Fruit fly (Drosophila melanogaster) whole organism, adult: Measurements from ENCODE around the gene Cad96Cb.

Source experiments
- CG11617 ChIP-seq: fragments of 200-800 bp; sonication (Bioruptor generic); optimal IDR thresholded peaks from 2 replicates; lab custom pipeline; 2017; ENCODE audit warnings: mild to moderate bottlenecking, missing biosample characterization, missing genetic modification reagents, missing genetic modification characterization
- CG12768 ChIP-seq: fragments of 200-800 bp; sonication (Bioruptor generic); optimal IDR thresholded peaks from 2 replicates; lab custom pipeline; 2017; ENCODE audit warnings: missing biosample characterization, missing genetic modification characterization, mild to moderate bottlenecking, moderate library complexity, missing genetic modification reagents
- CG14711 ChIP-seq: fragments of 200-800 bp; sonication (Bioruptor generic); optimal IDR thresholded peaks from 2 replicates; lab custom pipeline; 2018; ENCODE audit warnings: missing biosample characterization, mild to moderate bottlenecking, missing genetic modification characterization, moderate library complexity
- CG1620 ChIP-seq: fragments of 200-800 bp; sonication (Bioruptor generic); optimal IDR thresholded peaks from 2 replicates; lab custom pipeline; 2016; ENCODE audit warnings: missing biosample characterization, missing genetic modification characterization
- CG33017 ChIP-seq: fragments of 200-800 bp; sonication (Bioruptor generic); optimal IDR thresholded peaks from 2 replicates; lab custom pipeline; 2018; ENCODE audit warnings: missing biosample characterization, mild to moderate bottlenecking, missing genetic modification characterization, moderate library complexity
- CG5204 ChIP-seq: fragments of 200-800 bp; sonication (Bioruptor generic); optimal IDR thresholded peaks from 2 replicates; lab custom pipeline; 2016; ENCODE audit warnings: missing biosample characterization, missing genetic modification characterization
- CG7045 ChIP-seq: fragments of 200-800 bp; sonication (Bioruptor generic); optimal IDR thresholded peaks from 2 replicates; lab custom pipeline; 2017; ENCODE audit warnings: missing biosample characterization, mild to moderate bottlenecking, missing genetic modification characterization
- CG7101 ChIP-seq: fragments of 200-800 bp; sonication (Bioruptor generic); optimal IDR thresholded peaks from 2 replicates; lab custom pipeline; 2018; ENCODE audit warnings: missing biosample characterization, mild to moderate bottlenecking, missing genetic modification characterization, moderate library complexity
- Clk ChIP-seq: fragments of 200-800 bp; sonication (Bioruptor generic); optimal IDR thresholded peaks from 2 replicates; lab custom pipeline; 2017; ENCODE audit warnings: missing biosample characterization, missing genetic modification characterization
- Crg-1 ChIP-seq: fragments of 200-800 bp; sonication (Bioruptor generic); optimal IDR thresholded peaks from 2 replicates; lab custom pipeline; 2016; ENCODE audit warnings: missing biosample characterization, missing genetic modification characterization
- Hr96 ChIP-seq: fragments of 200-800 bp; sonication (Bioruptor generic); optimal IDR thresholded peaks from 2 replicates; lab custom pipeline; 2016; ENCODE audit warnings: missing biosample characterization, missing genetic modification characterization
- Mnt ChIP-seq: fragments of 200-800 bp; sonication (Bioruptor generic); optimal IDR thresholded peaks from 2 replicates; lab custom pipeline; 2016; ENCODE audit warnings: missing biosample characterization, mild to moderate bottlenecking, missing genetic modification characterization
- bab1 ChIP-seq: fragments of 200-800 bp; sonication (Bioruptor generic); optimal IDR thresholded peaks from 3 replicates; lab custom pipeline; 2019; ENCODE audit warnings: missing biosample characterization, mild to moderate bottlenecking, missing genetic modification characterization, moderate library complexity
- cic ChIP-seq: fragments of 200-800 bp; sonication (Bioruptor generic); optimal IDR thresholded peaks from 2 replicates; lab custom pipeline; 2017; ENCODE audit warnings: missing biosample characterization, mild to moderate bottlenecking, missing genetic modification characterization, moderate library complexity
- cnc ChIP-seq, 2 experiments: fragments of >200 bp; optimal IDR thresholded peaks; 2 replicates each; lab custom pipeline; 2017
- kay ChIP-seq: fragments of 200-800 bp; sonication (Bioruptor generic); peaks from one replicate; lab custom pipeline; 2016; ENCODE audit warnings: missing biosample characterization, missing genetic modification characterization, borderline replicate concordance
- ovo ChIP-seq: fragments of 200-800 bp; sonication (Bioruptor generic); optimal IDR thresholded peaks from 2 replicates; lab custom pipeline; 2016; ENCODE audit warnings: missing biosample characterization, missing genetic modification characterization
- pad ChIP-seq: fragments of 200-800 bp; sonication (Bioruptor generic); optimal IDR thresholded peaks from 3 replicates; lab custom pipeline; 2017; ENCODE audit warnings: missing biosample characterization, missing genetic modification characterization, mild to moderate bottlenecking, moderate library complexity, missing genetic modification reagents
- tj ChIP-seq: fragments of 200-800 bp; sonication (Bioruptor generic); optimal IDR thresholded peaks from 3 replicates; lab custom pipeline; 2017; ENCODE audit warnings: missing biosample characterization, mild to moderate bottlenecking, missing genetic modification characterization, moderate library complexity
- toe ChIP-seq: fragments of 200-800 bp; sonication (Bioruptor generic); optimal IDR thresholded peaks from 2 replicates; lab custom pipeline; 2016; ENCODE audit warnings: missing biosample characterization, missing genetic modification characterization

Cad96Cb gene

DNA sequence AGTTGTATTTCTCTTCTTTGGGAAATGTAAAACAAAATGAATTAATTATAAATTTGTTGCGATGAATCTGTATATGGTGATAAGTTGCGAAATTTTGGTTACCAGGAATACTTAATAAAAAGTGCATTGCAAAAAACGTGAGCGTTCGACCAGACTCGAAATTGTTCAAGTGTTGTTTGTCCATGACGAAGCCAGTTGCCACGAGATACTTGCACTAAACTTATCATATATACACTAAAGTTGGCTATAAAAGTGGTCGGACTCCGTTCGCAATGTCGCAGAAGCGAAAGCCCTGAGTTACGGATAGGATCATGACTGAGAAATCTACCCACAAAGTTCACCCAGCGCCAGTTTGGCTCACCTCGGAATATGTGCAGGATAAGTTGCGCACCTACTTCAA, 41.4 kb upstream of the Cad96Cb start, which contains the start of gene CG11878:
TSS of gene CG11878 (plus strand) at position 301 of the 400 bp plus-strand sequence.
- TF ChIP-seq pad, result no peak
- peak; percentile 0 for TF ChIP-seq cic (GFP tag; lab: Kevin White, UChicago)
- TF ChIP-seq Clk (GFP tag; lab: Kevin White, UChicago), result no peak
- no peak for TF ChIP-seq CG33017 (tag; lab: Kevin White, UChicago)
- TF ChIP-seq Mnt, result no peak
- no peak for TF ChIP-seq Crg-1 (GFP tag; lab: Kevin White, UChicago)

DNA sequence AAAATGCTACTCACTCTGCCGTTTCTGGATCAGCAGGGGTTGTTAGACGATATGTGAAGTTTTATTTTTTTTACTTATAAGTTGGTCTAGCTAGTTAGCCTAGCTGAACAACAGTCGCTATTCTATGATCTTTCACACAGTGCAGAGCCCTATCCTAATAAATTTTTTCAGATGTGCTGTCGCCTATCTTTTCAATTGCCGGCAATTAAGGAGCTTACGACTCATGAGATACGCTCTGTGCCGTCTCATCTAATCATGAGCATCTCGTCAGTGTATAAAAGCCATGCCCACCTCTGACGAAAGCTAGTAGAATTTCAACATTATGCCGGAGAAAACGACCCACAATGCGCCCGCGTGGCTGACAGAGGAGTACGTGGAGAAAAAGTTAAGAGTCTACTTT, 37.8 kb upstream of the Cad96Cb start, which contains the start of the genes CG11889 and CG11891:
TSS of gene CG11889 (plus strand) at position 301 of the 400 bp plus-strand sequence.
TSS of gene CG11891 (plus strand) at position 301 of the 400 bp plus-strand sequence.
- TF ChIP-seq kay (GFP tag; lab: Kevin White, UChicago) (no peak), CG7101 (no peak), CG5204 (GFP tag; lab: Kevin White, UChicago) (no peak), CG14711 (tag; lab: Kevin White, UChicago) (no peak), CG12768 (GFP tag; lab: Kevin White, UChicago) (no peak), CG11617 (GFP tag; lab: Kevin White, UChicago) (no peak), Clk (GFP tag; lab: Kevin White, UChicago) (no peak), tj (GFP tag; lab: Kevin White, UChicago) (no peak), cic (GFP tag; lab: Kevin White, UChicago) (no peak)

DNA sequence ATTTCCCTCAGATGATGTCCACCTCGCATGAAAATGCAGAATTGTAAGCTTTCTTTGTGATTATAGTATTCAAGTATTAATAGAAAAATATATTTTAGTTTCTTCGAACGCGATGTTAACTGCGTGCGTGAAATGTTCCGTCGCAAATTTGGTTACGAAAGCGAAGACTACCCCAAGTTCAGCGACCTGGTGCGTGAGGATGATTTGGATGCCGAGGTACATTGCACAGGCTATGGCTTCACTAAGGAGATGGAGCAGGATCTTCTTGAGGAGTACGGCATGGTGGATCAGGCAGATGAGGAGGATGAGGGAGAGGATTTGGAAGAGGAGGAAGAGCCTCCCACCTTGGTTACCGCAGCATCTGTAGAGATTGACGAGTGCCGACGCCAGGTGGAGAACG, 34.6 kb upstream of the Cad96Cb start:
- no peak for TF ChIP-seq ovo
- TF ChIP-seq cnc (optimal IDR thresholded peaks at IDR 0.05; lab: Kevin White, UChicago), result no peak
- TF ChIP-seq kay (GFP tag; lab: Kevin White, UChicago), result no peak
- TF ChIP-seq CG14711 (tag; lab: Kevin White, UChicago), result no peak
- TF ChIP-seq Hr96, result no peak
- no peak for TF ChIP-seq Clk (GFP tag; lab: Kevin White, UChicago)
- TF ChIP-seq tj (GFP tag; lab: Kevin White, UChicago), result no peak
- no peak for TF ChIP-seq bab1 (GFP tag; lab: Kevin White, UChicago)
- TF ChIP-seq Mnt, result no peak
- no peak for TF ChIP-seq CG7101
- TF ChIP-seq pad, result no peak
- TF ChIP-seq cic (GFP tag; lab: Kevin White, UChicago), result no peak
- no peak for TF ChIP-seq Crg-1 (GFP tag; lab: Kevin White, UChicago)

DNA sequence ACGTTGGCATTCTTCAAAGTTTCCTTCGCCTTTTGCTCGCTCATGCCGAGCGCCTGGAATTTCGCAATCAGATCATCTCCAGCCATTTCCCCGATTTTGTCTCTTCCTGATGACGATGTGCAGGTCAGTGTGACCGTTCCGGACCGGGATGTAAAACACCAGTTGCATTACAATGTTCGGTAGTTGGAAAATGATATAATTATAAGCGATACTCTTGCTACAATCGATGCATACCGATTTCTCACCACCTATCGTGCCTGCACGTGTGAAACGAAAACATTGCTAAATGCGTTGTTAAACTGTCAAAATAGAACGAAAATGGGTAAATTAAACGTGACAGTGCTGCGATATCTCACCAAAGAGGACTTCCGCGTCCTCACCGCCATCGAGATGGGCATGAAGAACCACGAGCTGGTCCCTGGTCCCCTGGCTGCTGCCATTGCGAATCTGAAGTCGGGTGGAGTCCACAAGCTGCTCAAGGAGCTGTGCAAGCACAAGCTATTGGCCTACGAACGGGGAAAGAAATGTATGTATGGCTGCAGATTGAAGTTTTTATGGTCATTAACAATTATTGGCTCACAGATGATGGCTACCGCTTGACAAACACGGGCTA, 33.6 kb upstream of the Cad96Cb start, which contains the start of the genes GlnRS and RIOK2:
TSS of gene GlnRS (minus strand) at position 133 of the 613 bp plus-strand sequence.
TSS of gene RIOK2 (plus strand) at position 256 of the 613 bp plus-strand sequence.
- no peak for TF ChIP-seq CG1620 (GFP tag; lab: Kevin White, UChicago)
- TF ChIP-seq tj (GFP tag; lab: Kevin White, UChicago), result peak; percentile 21
- no peak for TF ChIP-seq cnc (optimal IDR thresholded peaks at IDR 0.05; lab: Kevin White, UChicago)
- TF ChIP-seq CG12768 (GFP tag; lab: Kevin White, UChicago), result no peak
- peak; percentile 30 for TF ChIP-seq cic (GFP tag; lab: Kevin White, UChicago)
- TF ChIP-seq Crg-1 (GFP tag; lab: Kevin White, UChicago), result peak; percentile 4
- peak; percentile 39 for TF ChIP-seq CG7101
- no peak for TF ChIP-seq ovo
- TF ChIP-seq Hr96, result no peak
- peak; percentile 18 for TF ChIP-seq CG11617 (GFP tag; lab: Kevin White, UChicago)
- peak; percentile 4 for TF ChIP-seq CG14711 (tag; lab: Kevin White, UChicago)
- no peak for TF ChIP-seq kay (GFP tag; lab: Kevin White, UChicago)
- peak; percentile 26 for TF ChIP-seq pad
- TF ChIP-seq Mnt, result peak; percentile 100
- no peak for TF ChIP-seq CG33017 (tag; lab: Kevin White, UChicago)
- TF ChIP-seq CG7045, result no peak
- TF ChIP-seq toe (GFP tag; lab: Kevin White, UChicago), result no peak
- TF ChIP-seq bab1 (GFP tag; lab: Kevin White, UChicago), result peak; percentile 73
- TF ChIP-seq Clk (GFP tag; lab: Kevin White, UChicago), result peak; percentile 3
- no peak for TF ChIP-seq CG5204 (GFP tag; lab: Kevin White, UChicago)

DNA sequence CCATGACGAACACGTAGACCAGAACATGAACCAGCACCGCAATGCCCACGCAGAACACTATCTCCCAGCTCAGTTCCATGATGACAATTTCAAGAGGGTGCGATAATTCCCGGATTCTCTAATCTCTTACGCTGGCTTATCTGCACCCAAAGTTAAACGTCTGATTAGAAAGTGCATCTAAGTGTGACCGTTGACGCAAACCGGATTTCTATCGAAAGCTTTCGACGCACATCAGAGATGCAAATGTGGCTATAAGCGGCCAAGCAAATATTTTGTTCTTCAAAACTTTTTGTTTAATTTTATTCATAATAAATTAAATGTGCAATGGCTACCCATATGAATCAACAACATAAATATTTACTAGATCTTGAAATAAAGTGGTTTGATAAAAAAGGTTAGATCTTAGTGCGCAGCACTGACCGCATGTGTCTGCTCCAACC, 30.2 kb upstream of the Cad96Cb start, which contains the start of the genes Kdsr and CG11858:
TSS of gene Kdsr (minus strand) at position 177 of the 440 bp plus-strand sequence.
TSS of gene CG11858 (plus strand) at position 420 of the 440 bp plus-strand sequence.
- TF ChIP-seq CG11617 (GFP tag; lab: Kevin White, UChicago), result peak; percentile 64
- peak; percentile 42 for TF ChIP-seq CG7045
- TF ChIP-seq Mnt, result peak; percentile 83
- peak; percentile 84 for TF ChIP-seq bab1 (GFP tag; lab: Kevin White, UChicago)
- peak; percentile 66 for TF ChIP-seq CG12768 (GFP tag; lab: Kevin White, UChicago)
- TF ChIP-seq cic (GFP tag; lab: Kevin White, UChicago), result peak; percentile 75
- TF ChIP-seq CG5204 (GFP tag; lab: Kevin White, UChicago), result no peak
- TF ChIP-seq CG14711 (tag; lab: Kevin White, UChicago), result peak; percentile 74
- TF ChIP-seq CG7101, result peak; percentile 81
- TF ChIP-seq Crg-1 (GFP tag; lab: Kevin White, UChicago), result peak; percentile 27
- no peak for TF ChIP-seq Hr96
- peak; percentile 44 for TF ChIP-seq pad
- TF ChIP-seq Clk (GFP tag; lab: Kevin White, UChicago), result peak; percentile 40
- peak; percentile 58 for TF ChIP-seq CG1620 (GFP tag; lab: Kevin White, UChicago)
- peak; percentile 39 for TF ChIP-seq tj (GFP tag; lab: Kevin White, UChicago)
- TF ChIP-seq cnc (optimal IDR thresholded peaks at IDR 0.05; lab: Kevin White, UChicago), result no peak
- no peak for TF ChIP-seq kay (GFP tag; lab: Kevin White, UChicago)
- TF ChIP-seq ovo, result peak; percentile 24
- TF ChIP-seq toe (GFP tag; lab: Kevin White, UChicago), result no peak
- TF ChIP-seq CG33017 (tag; lab: Kevin White, UChicago), result peak; percentile 48
